Worm (Caenorhabditis elegans) whole organism, young adult: ENCODE results near the gene K12H4.6.

Source experiments
- B0261.1 ChIP-seq: sonication (generic microtip); optimal IDR thresholded peaks from 2 replicates; lab custom pipeline; 2016; ENCODE audit warnings: mild to moderate bottlenecking, missing genetic modification characterization, moderate library complexity, missing compliant biosample characterization
- C17E4.6 ChIP-seq: fragments of 200-800 bp; sonication (Bioruptor generic); IDR thresholded peaks from 2 replicates; pipeline ENCODE4 v1.3.6; 2022; ENCODE audit warnings: missing genetic modification reagents, missing genetic modification characterization, missing compliant biosample characterization
- F10E7.11 ChIP-seq: sonication (generic microtip); optimal IDR thresholded peaks from 2 replicates; lab custom pipeline; 2017; ENCODE audit warnings: mild to moderate bottlenecking, missing genetic modification characterization, moderate library complexity, missing compliant biosample characterization
- F39B2.1 ChIP-seq: fragments of 200-800 bp; sonication (Bioruptor generic); IDR thresholded peaks from 2 replicates; pipeline ENCODE4 v1.3.6; 2022; ENCODE audit warnings: missing genetic modification reagents, missing genetic modification characterization, missing compliant biosample characterization
- Y79H2A.3 ChIP-seq: fragments of 200-800 bp; sonication (Bioruptor generic); conservative IDR thresholded peaks from 2 replicates; pipeline ENCODE4 v1.3.6; 2022; ENCODE audit warnings: missing genetic modification reagents, missing genetic modification characterization, missing compliant biosample characterization
- akir-1 ChIP-seq: fragments of 200-800 bp; sonication (Bioruptor generic); optimal IDR thresholded peaks from 2 replicates; lab custom pipeline; 2018; ENCODE audit warnings: mild to moderate bottlenecking, missing genetic modification characterization, moderate library complexity, missing compliant biosample characterization
- aptf-2 ChIP-seq: fragments of 200-800 bp; sonication (Bioruptor generic); conservative IDR thresholded peaks from 2 replicates; pipeline ENCODE4 v1.3.6; 2022; ENCODE audit warnings: missing genetic modification reagents, missing genetic modification characterization, missing compliant biosample characterization
- bed-2 ChIP-seq: fragments of 200-800 bp; sonication (Bioruptor generic); IDR thresholded peaks from 2 replicates; pipeline ENCODE4 v1.3.6; 2022; ENCODE audit warnings: missing genetic modification reagents, missing genetic modification characterization, missing compliant biosample characterization
- cebp-1 ChIP-seq, 2 experiments: fragments of 200-800 bp in 1 of 2; sonication (Bioruptor generic) in 1 of 2; sonication (generic microtip) in 1 of 2; IDR thresholded peaks in 1 of 2; optimal IDR thresholded peaks in 1 of 2; 2 replicates each; pipeline versions ENCODE4 v1.3.6 to Lab custom; 2017 to 2022; ENCODE audit warnings: missing compliant biosample characterization in 2 of 2, missing genetic modification characterization in 2 of 2, mild to moderate bottlenecking in 1 of 2, missing genetic modification reagents in 1 of 2, moderate library complexity in 1 of 2
- cebp-2 ChIP-seq: fragments of 200-800 bp; sonication (Bioruptor generic); IDR thresholded peaks from 2 replicates; pipeline ENCODE4 v1.3.6; 2022; ENCODE audit warnings: missing genetic modification characterization, missing compliant biosample characterization
- ceh-40 ChIP-seq: fragments of 200-800 bp; sonication (Bioruptor generic); IDR thresholded peaks from 2 replicates; pipeline ENCODE4 v1.3.6; 2022; ENCODE audit warnings: missing genetic modification characterization, missing compliant biosample characterization
- chd-7 ChIP-seq: sonication (generic microtip); optimal IDR thresholded peaks from 2 replicates; lab custom pipeline; 2016; ENCODE audit warnings: mild to moderate bottlenecking, missing genetic modification characterization, moderate library complexity, missing compliant biosample characterization
- efl-1 ChIP-seq: fragments of 150-350 bp; optimal IDR thresholded peaks from 2 replicates; lab custom pipeline; 2014; ENCODE audit warnings: missing biosample characterization, missing genetic modification reagents, missing genetic modification characterization
- egrh-3 ChIP-seq: fragments of 200-800 bp; sonication (Bioruptor generic); IDR thresholded peaks from 2 replicates; pipeline ENCODE4 v1.3.6; 2022; ENCODE audit warnings: missing genetic modification reagents, missing genetic modification characterization, missing compliant biosample characterization
- fkh-3 ChIP-seq: sonication (generic microtip); optimal IDR thresholded peaks from 2 replicates; lab custom pipeline; 2016; ENCODE audit warnings: mild to moderate bottlenecking, missing genetic modification characterization, missing compliant biosample characterization
- hlh-12 ChIP-seq: sonication (generic microtip); optimal IDR thresholded peaks from 2 replicates; lab custom pipeline; 2016; ENCODE audit warnings: missing genetic modification characterization, missing compliant biosample characterization
- lin-26 ChIP-seq: fragments of 200-800 bp; sonication (Bioruptor generic); IDR thresholded peaks from 2 replicates; pipeline ENCODE4 v1.3.6; 2022; ENCODE audit warnings: missing genetic modification reagents, missing genetic modification characterization, missing compliant biosample characterization
- lir-1 ChIP-seq: fragments of 200-800 bp; sonication (Bioruptor generic); conservative IDR thresholded peaks from 2 replicates; pipeline ENCODE4 v1.3.6; 2022; ENCODE audit warnings: missing genetic modification reagents, missing genetic modification characterization, missing compliant biosample characterization
- madf-10 ChIP-seq: sonication (generic microtip); optimal IDR thresholded peaks from 2 replicates; lab custom pipeline; 2016; ENCODE audit warnings: mild to moderate bottlenecking, missing genetic modification characterization, missing compliant biosample characterization
- madf-3 ChIP-seq: fragments of 200-800 bp; sonication (Bioruptor generic); IDR thresholded peaks from 2 replicates; pipeline ENCODE4 v1.3.6; 2022; ENCODE audit warnings: missing genetic modification reagents, missing genetic modification characterization, missing compliant biosample characterization
- mcd-1 ChIP-seq: fragments of 200-800 bp; sonication (Bioruptor generic); IDR thresholded peaks from 2 replicates; pipeline ENCODE4 v1.3.6; 2022; ENCODE audit warnings: missing genetic modification reagents, missing genetic modification characterization, missing compliant biosample characterization
- mes-4 ChIP-seq: sonication (generic microtip); optimal IDR thresholded peaks from 2 replicates; lab custom pipeline; 2016; ENCODE audit warnings: missing genotype, missing genetic modification characterization, missing compliant biosample characterization
- nfya-2 ChIP-seq: fragments of 200-800 bp; sonication (Bioruptor generic); IDR thresholded peaks from 2 replicates; pipeline ENCODE4 v1.3.6; 2022; ENCODE audit warnings: missing genetic modification reagents, missing genetic modification characterization, missing compliant biosample characterization
- nfyb-1 ChIP-seq: fragments of 200-800 bp; sonication (Bioruptor generic); IDR thresholded peaks from 2 replicates; pipeline ENCODE4 v1.3.6; 2022; ENCODE audit warnings: missing genetic modification reagents, missing genetic modification characterization, missing compliant biosample characterization
- nhr-120 ChIP-seq: fragments of 200-800 bp; sonication (Bioruptor generic); IDR thresholded peaks from 2 replicates; pipeline ENCODE4 v1.3.6; 2022; ENCODE audit warnings: missing genetic modification characterization, missing compliant biosample characterization
- nhr-179 ChIP-seq: sonication (generic microtip); optimal IDR thresholded peaks from 2 replicates; lab custom pipeline; 2016; ENCODE audit warnings: mild to moderate bottlenecking, missing genetic modification characterization, missing compliant biosample characterization
- nhr-80 ChIP-seq: sonication (generic microtip); optimal IDR thresholded peaks from 2 replicates; lab custom pipeline; 2016; ENCODE audit warnings: missing genetic modification characterization, missing compliant biosample characterization
- pbrm-1 ChIP-seq: fragments of 200-800 bp; sonication (Bioruptor generic); IDR thresholded peaks from 2 replicates; pipeline ENCODE4 v1.3.6; 2022; ENCODE audit warnings: missing genetic modification reagents, missing genetic modification characterization, missing compliant biosample characterization
- snpc-1.1 ChIP-seq: sonication (generic microtip); optimal IDR thresholded peaks from 2 replicates; lab custom pipeline; 2017; ENCODE audit warnings: missing genetic modification characterization, mild to moderate bottlenecking, missing compliant biosample characterization, antibody characterized with exemption, moderate library complexity, missing genotype, missing genetic modification reagents; ENCODE audit not compliant: insufficient read depth
- snpc-1.3 ChIP-seq: sonication (generic microtip); optimal IDR thresholded peaks from 2 replicates; lab custom pipeline; 2017; ENCODE audit warnings: missing genetic modification characterization, mild to moderate bottlenecking, missing compliant biosample characterization, antibody characterized with exemption, moderate library complexity, missing genotype, missing genetic modification reagents; ENCODE audit not compliant: insufficient read depth
- snpc-4 ChIP-seq, 5 experiments: fragments of 150-350 bp in 1 of 5; sonication (generic microtip) in 4 of 5; optimal IDR thresholded peaks; 2 replicates each; lab custom pipeline; 2014 to 2018; ENCODE audit warnings: missing genetic modification characterization in 5 of 5, missing biosample characterization in 3 of 5, antibody characterized with exemption in 2 of 5, mild to moderate bottlenecking in 2 of 5, missing compliant biosample characterization in 2 of 5, missing genotype in 2 of 5, moderate library complexity in 2 of 5, missing genetic modification reagents in 1 of 5
- sptf-2 ChIP-seq: fragments of 200-800 bp; sonication (Bioruptor generic); optimal IDR thresholded peaks from 2 replicates; lab custom pipeline; 2018; ENCODE audit warnings: mild to moderate bottlenecking, missing genetic modification characterization, missing compliant biosample characterization
- tbp1 ChIP-seq: fragments of 200-800 bp; sonication (Bioruptor generic); optimal IDR thresholded peaks from 2 replicates; lab custom pipeline; 2018; ENCODE audit warnings: mild to moderate bottlenecking, missing genetic modification characterization, missing compliant biosample characterization
- tbx-9 ChIP-seq: sonication (generic microtip); optimal IDR thresholded peaks from 2 replicates; lab custom pipeline; 2016; ENCODE audit warnings: borderline replicate concordance, missing genetic modification characterization, inconsistent platforms, missing compliant biosample characterization
- unc-130 ChIP-seq: sonication (generic microtip); optimal IDR thresholded peaks from 2 replicates; lab custom pipeline; 2016; ENCODE audit warnings: missing genetic modification reagents, missing genetic modification characterization, missing compliant biosample characterization
- zfh-2 ChIP-seq: fragments of 200-800 bp; sonication (Bioruptor generic); conservative IDR thresholded peaks from 2 replicates; pipeline ENCODE4 v1.3.6; 2022; ENCODE audit warnings: missing genetic modification reagents, missing genetic modification characterization, missing compliant biosample characterization
- ztf-25 ChIP-seq: fragments of 200-800 bp; sonication (Bioruptor generic); IDR thresholded peaks from 2 replicates; pipeline ENCODE4 v1.3.6; 2022; ENCODE audit warnings: missing genetic modification reagents, missing genetic modification characterization, missing compliant biosample characterization
- ztf-3 ChIP-seq: fragments of 200-800 bp; sonication (Bioruptor generic); optimal IDR thresholded peaks from 2 replicates; lab custom pipeline; 2018; ENCODE audit warnings: mild to moderate bottlenecking, missing genetic modification characterization, missing compliant biosample characterization
- ztf-6 ChIP-seq: fragments of 200-800 bp; sonication (Bioruptor generic); IDR thresholded peaks from 2 replicates; pipeline ENCODE4 v1.3.6; 2022; ENCODE audit warnings: missing genetic modification reagents, missing genetic modification characterization, missing compliant biosample characterization

The K12H4.6 gene

ce11 chrIII:8010260-8010822 lies 32.3 kb downstream of the K12H4.6 start, which contains the start of gene cit-1.2:
TSS of gene cit-1.2 (plus strand) at chrIII:8010772.
- 0 out of 2 replicates have a peak, but pooled peaks have one; percentile 19 for TF ChIP-seq pbrm-1 (GFP tag; lab: Robert Waterston, UW)
- TF ChIP-seq nfyb-1, result 0 out of 2 replicates have a peak, but pooled peaks have one; percentile 30
- no peak for TF ChIP-seq cebp-2 (GFP tag; lab: Robert Waterston, UW)
- peak; percentile 23; the same call in 1 of the 2 replicates for TF ChIP-seq cebp-1 (GFP tag; IDR thresholded peaks at IDR 0.05; lab: Robert Waterston, UW)
- peak; percentile 67 for TF ChIP-seq cebp-1 (tag; optimal IDR thresholded peaks at IDR 0.05; lab: Kevin White, UChicago)

- TF ChIP-seq lir-1 (GFP tag; lab: Robert Waterston, UW) (no peak), madf-3 (peak; percentile 97), akir-1 (GFP tag; lab: Kevin White, UChicago) (no peak), lin-26 (GFP tag; lab: Robert Waterston, UW) (no peak), nhr-80 (tag; lab: Kevin White, UChicago) (peak; percentile 15)
- TF ChIP-seq, all 124 proteins: peak for 2
Measured at ce11 chrIII:8009769-8010168, 32.9 kb downstream of the K12H4.6 start, which contains the start of gene cit-1.1. TSS of gene cit-1.1 (minus strand) at chrIII:8009821.

DNA sequence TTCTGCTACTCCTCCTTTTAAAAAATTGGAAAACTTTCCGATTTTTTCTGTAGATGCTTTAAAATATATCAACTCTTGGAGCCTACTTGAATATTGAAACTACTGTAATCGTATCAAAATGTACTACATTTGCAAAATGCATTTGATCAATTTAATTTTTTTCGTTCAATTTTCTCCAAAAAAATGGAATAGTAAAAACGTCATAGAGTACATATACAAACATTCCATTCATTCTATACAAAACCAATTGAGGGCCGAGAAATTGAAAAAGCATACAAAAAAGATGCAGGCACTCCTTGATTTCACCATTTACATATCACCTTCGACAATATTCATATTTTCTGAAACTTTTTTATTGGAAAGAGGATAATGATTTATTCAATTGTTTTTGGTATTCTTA lies 38.6 kb downstream of the K12H4.6 start, which contains the start of gene C06G4.6:
TSS of gene C06G4.6 (plus strand) at position 301 of the 400 bp plus-strand sequence.
- TF ChIP-seq ztf-3 (GFP tag; lab: Kevin White, UChicago) (no peak), bed-2 (GFP tag; lab: Robert Waterston, UW) (no peak), ceh-40 (GFP tag; lab: Robert Waterston, UW) (no peak), snpc-1.1 (tag; lab: Kevin White, UChicago) (no peak), F39B2.1 (no peak), mcd-1 (no peak), nhr-80 (tag; lab: Kevin White, UChicago) (no peak), pbrm-1 (GFP tag; lab: Robert Waterston, UW) (no peak), tbp1 (no peak), zfh-2 (no peak), chd-7 (tag; lab: Kevin White, UChicago) (no peak), Y79H2A.3 (no peak), unc-130 (GFP tag; lab: Kevin White, UChicago) (no peak), ztf-6 (GFP tag; lab: Robert Waterston, UW) (no peak), efl-1 (GFP tag; lab: Kevin White, UChicago) (no peak), B0261.1 (tag; lab: Kevin White, UChicago) (no peak), nhr-120 (GFP tag; lab: Robert Waterston, UW) (no peak), nfya-2 (no peak)
- TF ChIP-seq, all 124 proteins: peak for 0

DNA sequence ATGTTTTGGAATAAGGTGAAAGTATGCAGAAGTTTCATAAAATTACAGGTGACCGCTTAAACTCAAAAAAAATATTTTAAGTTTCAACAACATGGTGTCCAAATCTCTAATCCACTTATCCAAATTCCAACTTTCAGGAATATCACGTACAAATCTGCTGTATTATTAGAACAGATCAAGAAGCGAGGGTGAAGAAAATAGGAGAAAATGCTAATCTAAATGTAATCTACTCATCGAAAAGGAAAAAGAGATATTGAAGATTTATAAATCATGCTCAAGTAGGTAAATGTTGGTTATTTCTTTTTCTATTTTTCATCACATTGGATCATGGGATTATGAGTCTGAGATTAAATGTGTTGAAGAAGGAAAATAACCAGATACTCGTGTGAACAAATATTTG lies 41.1 kb downstream of the K12H4.6 start:
- TF ChIP-seq egrh-3 (no peak), nhr-179 (tag; lab: Kevin White, UChicago) (no peak), aptf-2 (GFP tag; lab: Robert Waterston, UW) (no peak)

- no peak for TF ChIP-seq C17E4.6 (GFP tag; lab: Robert Waterston, UW)
- TF ChIP-seq snpc-4 (GFP tag; optimal IDR thresholded peaks at IDR 0.05; lab: Kevin White, UChicago), result no peak
- TF ChIP-seq snpc-4 (tag; optimal IDR thresholded peaks at IDR 0.05; lab: Kevin White, UChicago), result peak in 2 of 4 experiments; percentile 77 to 89
- no peak for TF ChIP-seq ztf-6 (GFP tag; lab: Robert Waterston, UW)
- TF ChIP-seq sptf-2 (GFP tag; lab: Kevin White, UChicago), result no peak
- TF ChIP-seq aptf-2 (GFP tag; lab: Robert Waterston, UW), result no peak
- TF ChIP-seq mes-4, result no peak
- no peak for TF ChIP-seq hlh-12 (tag; lab: Kevin White, UChicago)
- TF ChIP-seq fkh-3, result no peak
- no peak for TF ChIP-seq ztf-25
- no peak for TF ChIP-seq snpc-1.3 (tag; lab: Kevin White, UChicago)
- no peak for TF ChIP-seq madf-10 (tag; lab: Kevin White, UChicago)
- TF ChIP-seq tbx-9 (tag; lab: Kevin White, UChicago), result no peak
- no peak for TF ChIP-seq bed-2 (GFP tag; lab: Robert Waterston, UW)
- TF ChIP-seq F10E7.11 (tag; lab: Kevin White, UChicago), result no peak
- TF ChIP-seq snpc-1.1 (tag; lab: Kevin White, UChicago), result peak; percentile 61
- TF ChIP-seq nhr-120 (GFP tag; lab: Robert Waterston, UW), result no peak
Measured at ce11 chrIII:7997447-7998046, 45.1 kb downstream of the K12H4.6 start.
